Fruit fly (Drosophila melanogaster) whole organism: Measurements from ENCODE around the gene per.

Experiments used
- CG8478 ChIP-seq: fragments of >200 bp; optimal IDR thresholded peaks from 2 replicates; lab custom pipeline; 2018; ENCODE audit warnings: inconsistent platforms
- EcR ChIP-seq, 2 experiments: fragments of >200 bp; optimal IDR thresholded peaks; 2 replicates each; lab custom pipeline; 2017; ENCODE audit warnings: missing biosample characterization in 2 of 2, missing genetic modification characterization in 2 of 2, missing genetic modification reagents in 2 of 2
- pan ChIP-seq: fragments of >200 bp; optimal IDR thresholded peaks from 2 replicates; lab custom pipeline; 2017
- psq ChIP-seq: fragments of >200 bp; optimal IDR thresholded peaks from 2 replicates; lab custom pipeline; 2017
- usp ChIP-seq: fragments of >200 bp; optimal IDR thresholded peaks from 2 replicates; lab custom pipeline; 2017; ENCODE audit warnings: missing biosample characterization, missing genetic modification characterization, mixed read lengths

dm6 chrX:2655479-2655878 lies 29.9 kb upstream of the per start:
- no peak for TF ChIP-seq usp
- TF ChIP-seq pan (lab: Kevin White, UChicago) = no peak
- TF ChIP-seq CG8478 = no peak
- TF ChIP-seq psq (lab: Kevin White, UChicago) = no peak
- TF ChIP-seq EcR (GFP tag; optimal IDR thresholded peaks at IDR 0.05; lab: Kevin White, UChicago) = no peak
